Worm (Caenorhabditis elegans) whole organism, L3 larva: ENCODE data around the gene T28D6.4.

ENCODE experiments used
- daf-12 ChIP-seq: fragments of 150-350 bp; optimal IDR thresholded peaks from 2 replicates; lab custom pipeline; 2014; ENCODE audit warnings: missing biosample characterization, missing genetic modification reagents, missing genetic modification characterization
- elt-2 ChIP-seq: sonication (generic microtip); optimal IDR thresholded peaks from 2 replicates; lab custom pipeline; 2016; ENCODE audit warnings: missing genetic modification reagents, mild to moderate bottlenecking, missing genetic modification characterization, missing compliant biosample characterization
- hmg-11 ChIP-seq: sonication (generic microtip); optimal IDR thresholded peaks from 2 replicates; lab custom pipeline; 2016; ENCODE audit warnings: missing genetic modification characterization, missing compliant biosample characterization
- pqm-1 ChIP-seq: fragments of 150-350 bp; optimal IDR thresholded peaks from 2 replicates; lab custom pipeline; 2017; ENCODE audit warnings: missing biosample characterization, missing genetic modification characterization, inconsistent platforms
- skn-1 ChIP-seq: fragments of 150-350 bp; optimal IDR thresholded peaks from 2 replicates; lab custom pipeline; 2014; ENCODE audit warnings: missing biosample characterization, missing genetic modification characterization
- zag-1 ChIP-seq: fragments of 150-350 bp; optimal IDR thresholded peaks from 2 replicates; lab custom pipeline; 2014; ENCODE audit warnings: missing biosample characterization, missing genetic modification characterization

- TF ChIP-seq hmg-11 (tag; lab: Kevin White, UChicago) (no peak), skn-1 (no peak), elt-2 (no peak), pqm-1 (tag; lab: Kevin White, UChicago) (no peak), zag-1 (no peak), daf-12 (tag; lab: Kevin White, UChicago) (no peak)
Measured at ce11 chrIII:11378910-11379309, 18.7 kb downstream of the T28D6.4 start.
